Worm (Caenorhabditis elegans) whole organism, L4 larva: ENCODE data around the gene rig-3.

ENCODE experiments used
- F44E2.7 ChIP-seq: fragments of 200-800 bp; sonication (Bioruptor generic); IDR thresholded peaks from 2 replicates; pipeline ENCODE4 v2.1.2; 2022; ENCODE audit warnings: missing genetic modification characterization, missing compliant biosample characterization
- R02D3.7 ChIP-seq: fragments of 150-350 bp; sonication (generic microtip); optimal IDR thresholded peaks from 3 replicates; lab custom pipeline; 2014; ENCODE audit warnings: missing biosample characterization, missing genetic modification characterization
- T26A8.4 ChIP-seq: fragments of 200-800 bp; sonication (Bioruptor generic); IDR thresholded peaks from 2 replicates; pipeline ENCODE4 v1.3.6; 2022; ENCODE audit warnings: missing genetic modification characterization, missing compliant biosample characterization
- aha-1 ChIP-seq: fragments of 150-350 bp; peaks from one replicate; lab custom pipeline; 2014; ENCODE audit warnings: missing biosample characterization, missing genetic modification characterization
- aly-2 ChIP-seq: sonication (generic microtip); optimal IDR thresholded peaks from 2 replicates; lab custom pipeline; 2018; ENCODE audit warnings: missing biosample characterization, missing genetic modification characterization
- attf-4 ChIP-seq: sonication (generic microtip); optimal IDR thresholded peaks from 3 replicates; lab custom pipeline; 2017; ENCODE audit warnings: missing biosample characterization, missing genetic modification characterization
- ceh-20 ChIP-seq: fragments of 200-800 bp; sonication (Bioruptor generic); IDR thresholded peaks from 2 replicates; pipeline ENCODE4 v1.3.6; 2022; ENCODE audit warnings: missing genetic modification reagents, missing genetic modification characterization, missing compliant biosample characterization
- ceh-28 ChIP-seq: fragments of 150-350 bp; optimal IDR thresholded peaks from 2 replicates; lab custom pipeline; 2014; ENCODE audit warnings: missing biosample characterization, missing genetic modification reagents, missing genetic modification characterization
- ceh-32 ChIP-seq: sonication (generic microtip); optimal IDR thresholded peaks from 2 replicates; lab custom pipeline; 2016; ENCODE audit warnings: mild to moderate bottlenecking, missing genetic modification characterization, missing compliant biosample characterization; ENCODE audit not compliant: poor library complexity
- ceh-44 ChIP-seq: fragments of 200-800 bp; sonication (Bioruptor generic); IDR thresholded peaks from 2 replicates; pipeline ENCODE4 v1.3.6; 2022; ENCODE audit warnings: missing genetic modification reagents, missing genetic modification characterization, missing compliant biosample characterization
- cey-2 ChIP-seq: sonication (generic microtip); optimal IDR thresholded peaks from 3 replicates; lab custom pipeline; 2017; ENCODE audit warnings: missing genetic modification characterization, mild to moderate bottlenecking, missing compliant biosample characterization, antibody characterized with exemption, borderline replicate concordance; ENCODE audit not compliant: insufficient read depth
- daf-16 ChIP-seq, 3 experiments: sonication (generic microtip); optimal IDR thresholded peaks; 2 replicates each; lab custom pipeline; 2016 to 2017; ENCODE audit warnings: missing genetic modification characterization in 3 of 3, missing genetic modification reagents in 3 of 3, mild to moderate bottlenecking in 2 of 3, missing compliant biosample characterization in 2 of 3, missing biosample characterization in 1 of 3, moderate library complexity in 1 of 3
- daf-19 ChIP-seq: fragments of 200-800 bp; sonication (Bioruptor generic); conservative IDR thresholded peaks from 2 replicates; pipeline ENCODE4 v1.3.6; 2022; ENCODE audit warnings: missing genetic modification characterization, missing compliant biosample characterization
- daf-8 ChIP-seq: fragments of 200-800 bp; sonication (Bioruptor generic); IDR thresholded peaks from 2 replicates; pipeline ENCODE4 v1.3.6; 2022; ENCODE audit warnings: missing genetic modification characterization, missing compliant biosample characterization
- dmd-6 ChIP-seq: fragments of 200-800 bp; sonication (Bioruptor generic); IDR thresholded peaks from 2 replicates; pipeline ENCODE4 v1.3.6; 2022; ENCODE audit warnings: missing genetic modification reagents, missing genetic modification characterization, missing compliant biosample characterization
- dmd-8 ChIP-seq: fragments of 200-800 bp; sonication (Bioruptor generic); IDR thresholded peaks from 2 replicates; pipeline ENCODE4 v1.3.6; 2022; ENCODE audit warnings: missing genetic modification characterization, missing compliant biosample characterization
- dve-1 ChIP-seq: sonication (generic microtip); optimal IDR thresholded peaks from 2 replicates; lab custom pipeline; 2017; ENCODE audit warnings: antibody characterized with exemption, mild to moderate bottlenecking, missing genetic modification characterization, missing compliant biosample characterization; ENCODE audit not compliant: insufficient read depth
- gei-8 ChIP-seq: fragments of 200-800 bp; sonication (Bioruptor generic); optimal IDR thresholded peaks from 2 replicates; lab custom pipeline; 2018; ENCODE audit warnings: mild to moderate bottlenecking, missing genetic modification characterization, missing compliant biosample characterization
- hlh-11 ChIP-seq: fragments of 200-800 bp; sonication (Bioruptor generic); optimal IDR thresholded peaks from 2 replicates; lab custom pipeline; 2018; ENCODE audit warnings: mild to moderate bottlenecking, missing genetic modification characterization, missing compliant biosample characterization
- hlh-30 ChIP-seq: sonication (generic microtip); optimal IDR thresholded peaks from 2 replicates; lab custom pipeline; 2017; ENCODE audit warnings: antibody characterized with exemption, mild to moderate bottlenecking, missing genetic modification characterization, missing compliant biosample characterization; ENCODE audit not compliant: insufficient read depth
- lin-13 ChIP-seq: fragments of 150-350 bp; optimal IDR thresholded peaks from 2 replicates; lab custom pipeline; 2014; ENCODE audit warnings: missing biosample characterization, missing genetic modification reagents, missing genetic modification characterization
- lin-38 ChIP-seq: fragments of 200-800 bp; sonication (Bioruptor generic); IDR thresholded peaks from 2 replicates; pipeline ENCODE4 v1.3.6; 2022; ENCODE audit warnings: missing genetic modification reagents, missing genetic modification characterization, missing compliant biosample characterization
- lin-39 ChIP-seq: fragments of 150-350 bp; optimal IDR thresholded peaks from 2 replicates; lab custom pipeline; 2014; ENCODE audit warnings: missing biosample characterization, missing genetic modification reagents, missing genetic modification characterization
- madf-5 ChIP-seq, 2 experiments: fragments of 200-800 bp; sonication (Bioruptor generic); IDR thresholded peaks; 2 replicates each; pipeline ENCODE4 v1.3.6; 2022; ENCODE audit warnings: missing compliant biosample characterization in 2 of 2, missing genetic modification characterization in 2 of 2
- mdl-1 ChIP-seq, 2 experiments: fragments of 150-350 bp in 1 of 2; sonication (generic microtip) in 1 of 2; optimal IDR thresholded peaks; 2 replicates each; lab custom pipeline; 2014 to 2017; ENCODE audit warnings: missing biosample characterization in 2 of 2, missing genetic modification characterization in 2 of 2
- mes-2 ChIP-seq: sonication (generic microtip); optimal IDR thresholded peaks from 2 replicates; lab custom pipeline; 2016; ENCODE audit warnings: missing genotype, mild to moderate bottlenecking, missing genetic modification characterization, missing compliant biosample characterization; ENCODE audit not compliant: poor library complexity, severe bottlenecking
- nhr-10 ChIP-seq: fragments of 150-350 bp; optimal IDR thresholded peaks from 2 replicates; lab custom pipeline; 2014; ENCODE audit warnings: missing biosample characterization, missing genetic modification characterization
- nhr-11 ChIP-seq: fragments of 150-350 bp; optimal IDR thresholded peaks from 2 replicates; lab custom pipeline; 2014; ENCODE audit warnings: missing biosample characterization, missing genetic modification characterization
- nhr-28 ChIP-seq: fragments of 150-350 bp; optimal IDR thresholded peaks from 2 replicates; lab custom pipeline; 2014; ENCODE audit warnings: missing biosample characterization, missing genetic modification characterization
- nhr-41 ChIP-seq: fragments of 200-800 bp; sonication (Bioruptor generic); IDR thresholded peaks from 2 replicates; pipeline ENCODE4 v1.3.6; 2022; ENCODE audit warnings: missing genetic modification reagents, missing genetic modification characterization, missing compliant biosample characterization
- nhr-48 ChIP-seq: sonication (generic microtip); optimal IDR thresholded peaks from 2 replicates; lab custom pipeline; 2016; ENCODE audit warnings: mild to moderate bottlenecking, missing genetic modification characterization, missing compliant biosample characterization
- pqm-1 ChIP-seq: sonication (generic microtip); optimal IDR thresholded peaks from 2 replicates; lab custom pipeline; 2017; ENCODE audit warnings: missing biosample characterization, missing genetic modification characterization
- saeg-2 ChIP-seq: fragments of 200-800 bp; sonication (Bioruptor generic); IDR thresholded peaks from 2 replicates; pipeline ENCODE4 v1.3.6; 2022; ENCODE audit warnings: missing genetic modification reagents, missing genetic modification characterization, missing compliant biosample characterization
- set-16 ChIP-seq: fragments of 200-800 bp; sonication (Bioruptor generic); IDR thresholded peaks from 2 replicates; pipeline ENCODE4 v1.3.6; 2022; ENCODE audit warnings: missing genetic modification reagents, missing genetic modification characterization, missing compliant biosample characterization
- spr-3 ChIP-seq: fragments of 200-800 bp; sonication (Bioruptor generic); optimal IDR thresholded peaks from 2 replicates; lab custom pipeline; 2018; ENCODE audit warnings: mild to moderate bottlenecking, missing genetic modification characterization, missing compliant biosample characterization
- unc-130 ChIP-seq: sonication (generic microtip); optimal IDR thresholded peaks from 2 replicates; lab custom pipeline; 2016; ENCODE audit warnings: missing genetic modification reagents, missing genetic modification characterization, missing compliant biosample characterization
- unc-62 ChIP-seq, 3 experiments: fragments of 150-350 bp in 1 of 3; sonication (generic microtip); optimal IDR thresholded peaks in 2 of 3; peaks in 1 of 3; 1 replicate in 1 of 3; 2 replicates in 2 of 3; lab custom pipeline; 2014 to 2017; ENCODE audit warnings: missing biosample characterization in 3 of 3, missing genetic modification characterization in 3 of 3, missing genetic modification reagents in 3 of 3, missing genotype in 1 of 3
- zfp-2 ChIP-seq: sonication (generic microtip); optimal IDR thresholded peaks from 2 replicates; lab custom pipeline; 2016; ENCODE audit warnings: mild to moderate bottlenecking, missing genetic modification characterization, missing compliant biosample characterization
- ztf-11 ChIP-seq: fragments of 150-350 bp; optimal IDR thresholded peaks from 2 replicates; lab custom pipeline; 2014; ENCODE audit warnings: missing biosample characterization, missing genetic modification characterization
- ztf-7 ChIP-seq: fragments of 150-350 bp; optimal IDR thresholded peaks from 2 replicates; lab custom pipeline; 2014; ENCODE audit warnings: missing biosample characterization, missing genetic modification characterization

rig-3 gene

ce11 chrX:6819135-6819534 lies 34.3 kb upstream of the rig-3 start:
- no peak for TF ChIP-seq nhr-10 (tag; lab: Kevin White, UChicago)
- peak in 1 of 2 experiments; percentile 94 for TF ChIP-seq unc-62 (GFP tag; optimal IDR thresholded peaks at IDR 0.05 in 1 of 2; lab: Kevin White, UChicago)
- no peak for TF ChIP-seq unc-62 (tag; optimal IDR thresholded peaks at IDR 0.05; lab: Kevin White, UChicago)
- no peak for TF ChIP-seq zfp-2 (tag; lab: Kevin White, UChicago)
- TF ChIP-seq daf-16 (GFP tag; optimal IDR thresholded peaks at IDR 0.05; lab: Kevin White, UChicago): no peak
- TF ChIP-seq daf-16 (tag; optimal IDR thresholded peaks at IDR 0.05; lab: Kevin White, UChicago): no peak
- no peak for TF ChIP-seq lin-39 (tag; lab: Kevin White, UChicago)
- TF ChIP-seq lin-13 (GFP tag; lab: Kevin White, UChicago): no peak
- no peak for TF ChIP-seq nhr-41 (GFP tag; lab: Robert Waterston, UW)

- TF ChIP-seq dmd-6 (GFP tag; lab: Robert Waterston, UW): peak; percentile 38; the same call in 1 of the 2 replicates
- TF ChIP-seq madf-5 (GFP tag; IDR thresholded peaks at IDR 0.05; lab: Robert Waterston, UW): no peak
- TF ChIP-seq dve-1 (tag; lab: Kevin White, UChicago): peak; percentile 21
- TF ChIP-seq pqm-1 (tag; lab: Kevin White, UChicago): peak; percentile 72
- peak; percentile 28 for TF ChIP-seq hlh-11
- TF ChIP-seq spr-3 (GFP tag; lab: Kevin White, UChicago): no peak
- no peak for TF ChIP-seq daf-16 (GFP tag; optimal IDR thresholded peaks at IDR 0.05; lab: Kevin White, UChicago)
- peak; percentile 95 for TF ChIP-seq daf-16 (tag; optimal IDR thresholded peaks at IDR 0.05; lab: Kevin White, UChicago)
- TF ChIP-seq nhr-28 (tag; lab: Kevin White, UChicago): peak; percentile 61
These were observed 33.8 kb upstream of the rig-3 start for ce11 chrX:6819633-6820032.

ce11 chrX:6822552-6822951 lies 30.9 kb upstream of the rig-3 start:
- TF ChIP-seq R02D3.7 (tag; lab: Kevin White, UChicago) (no peak), nhr-28 (tag; lab: Kevin White, UChicago) (no peak), daf-8 (GFP tag; lab: Robert Waterston, UW) (no peak), aha-1 (tag; lab: Kevin White, UChicago) (peak; percentile 88), ceh-28 (tag; lab: Kevin White, UChicago) (no peak), ztf-7 (no peak), dmd-8 (GFP tag; lab: Robert Waterston, UW) (no peak)

ce11 chrX:6823218-6823979 lies 30.0 kb upstream of the rig-3 start, which contains the start of gene gei-15:
Gene gei-15, minus strand, starts transcription at chrX:6823268.
- TF ChIP-seq aha-1 (tag; lab: Kevin White, UChicago) (peak; percentile 63), hlh-11 (peak; percentile 55), unc-130 (GFP tag; lab: Kevin White, UChicago) (no peak), cey-2 (tag; lab: Kevin White, UChicago) (no peak), daf-19 (GFP tag; lab: Robert Waterston, UW) (no peak), nhr-11 (tag; lab: Kevin White, UChicago) (peak; percentile 1), T26A8.4 (no peak), mdl-1 (tag; optimal IDR thresholded peaks at IDR 0.05; lab: Kevin White, UChicago) (no peak), mes-2 (tag; lab: Kevin White, UChicago) (no peak)

- TF ChIP-seq F44E2.7 (GFP tag; lab: Robert Waterston, UW) (no peak), set-16 (no peak), lin-38 (GFP tag; lab: Robert Waterston, UW) (no peak), ceh-20 (GFP tag; lab: Robert Waterston, UW) (0 out of 2 replicates have a peak, but pooled peaks have one; percentile 54), gei-8 (GFP tag; lab: Kevin White, UChicago) (no peak), nhr-48 (tag; lab: Kevin White, UChicago) (no peak), hlh-30 (tag; lab: Kevin White, UChicago) (peak; percentile 14), T26A8.4 (no peak), ceh-32 (no peak), unc-62 (GFP tag; optimal IDR thresholded peaks at IDR 0.05 in 1 of 2; lab: Kevin White, UChicago) (no peak), unc-62 (tag; optimal IDR thresholded peaks at IDR 0.05; lab: Kevin White, UChicago) (no peak), hlh-11 (peak; percentile 69), attf-4 (tag; lab: Kevin White, UChicago) (no peak), ceh-44 (GFP tag; lab: Robert Waterston, UW) (no peak), ztf-11 (no peak), lin-39 (tag; lab: Kevin White, UChicago) (no peak), aly-2 (tag; lab: Kevin White, UChicago) (no peak), saeg-2 (GFP tag; lab: Robert Waterston, UW) (no peak), ztf-7 (no peak)
These were observed 27.6 kb upstream of the rig-3 start, which contains the start of gene F41B4.1 for ce11 chrX:6825840-6826239. Gene F41B4.1, minus strand, starts transcription at chrX:6825862.
